Worm (Caenorhabditis elegans) whole organism, early embryonic: Measurements from ENCODE around the gene R09D1.12.
"Not testable (repeated sequence)": the region's sequence is repeated elsewhere in the genome, so short reads cannot be mapped to it uniquely, and the experiment has no call there.

Source experiments
- B0310.2 ChIP-seq: sonication (generic microtip); optimal IDR thresholded peaks from 2 replicates; lab custom pipeline; 2016; ENCODE audit warnings: mild to moderate bottlenecking, missing genetic modification characterization, missing compliant biosample characterization
- F13C5.2 ChIP-seq: sonication (generic microtip); optimal IDR thresholded peaks from 2 replicates; lab custom pipeline; 2017; ENCODE audit warnings: mild to moderate bottlenecking, missing genetic modification characterization, inconsistent platforms, missing compliant biosample characterization
- aly-1 ChIP-seq: sonication (generic microtip); optimal IDR thresholded peaks from 2 replicates; lab custom pipeline; 2016; ENCODE audit warnings: missing genetic modification characterization, missing compliant biosample characterization
- ama-1 ChIP-seq: fragments of 150-350 bp; optimal IDR thresholded peaks from 2 replicates; lab custom pipeline; 2014
- ceh-13 ChIP-seq: fragments of 200-800 bp; sonication (Bioruptor generic); optimal IDR thresholded peaks from 2 replicates; lab custom pipeline; 2018; ENCODE audit warnings: mild to moderate bottlenecking, missing genetic modification characterization, missing compliant biosample characterization
- ceh-36 ChIP-seq: sonication (generic microtip); optimal IDR thresholded peaks from 2 replicates; lab custom pipeline; 2016; ENCODE audit warnings: missing genetic modification characterization, inconsistent platforms, missing compliant biosample characterization
- ets-7 ChIP-seq: sonication (generic microtip); optimal IDR thresholded peaks from 2 replicates; lab custom pipeline; 2016; ENCODE audit warnings: missing genotype, missing genetic modification characterization, missing compliant biosample characterization
- flt-1 ChIP-seq: fragments of 200-800 bp; sonication (Bioruptor generic); IDR thresholded peaks from 2 replicates; pipeline ENCODE4 v1.3.6; 2022; ENCODE audit warnings: missing genetic modification characterization, missing compliant biosample characterization
- hmbx-1 ChIP-seq: sonication (generic microtip); optimal IDR thresholded peaks from 2 replicates; lab custom pipeline; 2016; ENCODE audit warnings: mild to moderate bottlenecking, missing genetic modification characterization, missing compliant biosample characterization
- hmg-4 ChIP-seq: fragments of 200-800 bp; sonication (Bioruptor generic); optimal IDR thresholded peaks from 2 replicates; lab custom pipeline; 2018; ENCODE audit warnings: mild to moderate bottlenecking, missing genetic modification characterization, missing compliant biosample characterization
- hnd-1 ChIP-seq: sonication (generic microtip); optimal IDR thresholded peaks from 2 replicates; lab custom pipeline; 2016; ENCODE audit warnings: missing genetic modification characterization, missing compliant biosample characterization
- pes-1 ChIP-seq: fragments of 200-800 bp; sonication (Bioruptor generic); IDR thresholded peaks from 2 replicates; pipeline ENCODE4 v1.3.6; 2022; ENCODE audit warnings: missing genetic modification reagents, missing genetic modification characterization, missing compliant biosample characterization
- scrt-1 ChIP-seq: fragments of 200-800 bp; sonication (Bioruptor generic); IDR thresholded peaks from 2 replicates; pipeline ENCODE4 v1.3.6; 2022; ENCODE audit warnings: missing genetic modification characterization, missing compliant biosample characterization
- sea-1 ChIP-seq: fragments of 200-800 bp; sonication (Bioruptor generic); conservative IDR thresholded peaks from 2 replicates; pipeline ENCODE4 v1.3.6; 2022; ENCODE audit warnings: missing genetic modification characterization, missing compliant biosample characterization
- tbx-11 ChIP-seq: fragments of 200-800 bp; sonication (Bioruptor generic); IDR thresholded peaks from 2 replicates; pipeline ENCODE4 v1.3.6; 2022; ENCODE audit warnings: missing genetic modification characterization, missing compliant biosample characterization
- tbx-37 ChIP-seq: fragments of 200-800 bp; sonication (Bioruptor generic); conservative IDR thresholded peaks from 2 replicates; pipeline ENCODE4 v1.3.6; 2022; ENCODE audit warnings: missing genetic modification reagents, missing genetic modification characterization, missing compliant biosample characterization
- tra-4 ChIP-seq: sonication (generic microtip); optimal IDR thresholded peaks from 2 replicates; lab custom pipeline; 2017; ENCODE audit warnings: missing genetic modification characterization, missing compliant biosample characterization

Gene R09D1.12

DNA sequence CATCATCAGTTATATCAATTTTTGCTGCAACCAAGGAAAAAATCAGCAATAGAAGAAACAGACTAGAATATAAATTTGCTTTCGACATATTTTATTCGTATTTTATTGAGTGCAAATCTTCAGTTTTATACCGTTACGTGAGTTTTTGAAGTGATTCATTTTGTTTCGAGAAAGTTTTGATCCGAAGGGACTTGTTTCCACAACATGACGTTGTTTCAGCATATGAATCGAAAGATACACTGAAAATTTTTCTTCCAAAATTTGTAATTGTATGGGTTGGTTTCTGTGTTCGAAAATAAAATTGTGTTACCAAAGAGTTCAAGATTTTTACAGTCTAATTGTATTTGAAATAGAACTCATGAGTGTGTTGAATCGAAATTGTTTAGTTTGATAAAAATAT is 27.9 kb upstream of the R09D1.12 start, which contains the start of gene T19H5.7:
T19H5.7 (minus strand) TSS at position 101 of the 400 bp plus-strand sequence.
- TF ChIP-seq aly-1 (tag; lab: Kevin White, UChicago) (no peak), tbx-37 (GFP tag; lab: Robert Waterston, UW) (no peak), sea-1 (GFP tag; lab: Robert Waterston, UW) (no peak), ets-7 (tag; lab: Kevin White, UChicago) (no peak), ama-1 (lab: Kevin White, UChicago) (no peak), pes-1 (GFP tag; lab: Robert Waterston, UW) (no peak), F13C5.2 (tag; lab: Kevin White, UChicago) (no peak), tra-4 (tag; lab: Kevin White, UChicago) (no peak), ceh-36 (no peak), hmbx-1 (no peak), hnd-1 (tag; lab: Kevin White, UChicago) (no peak), scrt-1 (GFP tag; lab: Robert Waterston, UW) (no peak), tbx-11 (no peak)

DNA sequence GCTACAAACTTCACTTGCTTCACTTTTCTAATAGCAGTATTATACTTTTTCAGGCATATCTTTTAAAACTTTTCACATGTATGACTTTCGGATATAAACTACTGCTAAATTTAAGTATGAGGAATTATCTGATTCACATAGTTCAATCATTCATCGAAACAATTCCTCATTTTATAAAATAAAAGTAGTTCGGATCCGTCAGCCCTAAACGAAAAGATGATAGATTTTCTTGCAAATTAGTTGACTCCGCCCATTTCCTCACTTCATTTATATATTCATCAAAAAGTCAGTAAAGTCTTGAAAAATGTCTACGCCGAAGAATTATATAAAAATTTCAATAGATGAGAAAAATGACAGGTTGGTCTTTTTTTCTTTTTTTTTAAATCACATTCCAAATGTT is 25.5 kb upstream of the R09D1.12 start, which contains the start of gene chil-27:
chil-27 (plus strand) TSS at position 301 of the 400 bp plus-strand sequence.
- TF ChIP-seq F13C5.2 (tag; lab: Kevin White, UChicago), result no peak
- no peak for TF ChIP-seq ceh-13 (GFP tag; lab: Kevin White, UChicago)
- TF ChIP-seq flt-1 (GFP tag; lab: Robert Waterston, UW), result no peak
- TF ChIP-seq ama-1 (lab: Kevin White, UChicago), result no peak
- no peak for TF ChIP-seq hmg-4
- no peak for TF ChIP-seq B0310.2 (tag; lab: Kevin White, UChicago)
- no peak for TF ChIP-seq scrt-1 (GFP tag; lab: Robert Waterston, UW)
- no peak for TF ChIP-seq tbx-11
- no peak for TF ChIP-seq tbx-37 (GFP tag; lab: Robert Waterston, UW)
- TF ChIP-seq aly-1 (tag; lab: Kevin White, UChicago), result no peak

DNA sequence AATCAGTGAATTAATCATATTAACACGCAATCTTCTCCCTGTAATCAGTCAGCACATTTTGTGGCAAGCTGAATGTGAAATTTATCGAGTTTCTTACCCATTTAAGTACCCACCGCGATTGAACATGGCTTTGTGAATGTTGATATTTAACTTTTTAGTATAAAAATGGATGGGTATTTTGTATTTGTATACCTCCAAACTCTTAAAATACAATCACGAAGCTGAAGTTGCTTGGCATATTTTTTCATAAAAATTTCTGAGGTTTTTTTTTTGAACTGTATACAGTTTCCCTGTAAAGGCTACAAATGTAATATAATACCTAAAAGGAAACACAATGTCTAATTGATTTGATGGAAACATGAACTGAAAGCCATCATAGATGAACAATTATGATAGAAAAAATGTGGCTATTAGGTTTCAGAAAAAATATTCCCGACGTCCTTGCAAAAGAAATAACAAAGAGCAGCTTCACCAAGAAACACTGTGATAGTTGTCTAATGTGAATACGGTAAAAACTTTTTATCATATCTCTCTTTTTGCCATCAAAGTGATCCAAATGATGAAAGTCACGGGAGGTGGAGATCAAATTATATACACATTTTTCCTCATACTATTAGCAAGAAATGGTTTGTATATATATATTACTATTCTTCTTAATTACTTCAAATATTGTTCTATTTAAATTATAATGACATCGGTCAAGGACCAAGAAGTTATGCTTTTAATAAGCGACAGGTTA is 22.5 kb upstream of the R09D1.12 start, which contains the start of the genes chil-25 and chil-26:
chil-25 (minus strand) TSS at position 101 of the 739 bp plus-strand sequence.
chil-26 (plus strand) TSS at position 689 of the 739 bp plus-strand sequence.
- TF ChIP-seq hmg-4 (no peak), tra-4 (tag; lab: Kevin White, UChicago) (no peak)

DNA sequence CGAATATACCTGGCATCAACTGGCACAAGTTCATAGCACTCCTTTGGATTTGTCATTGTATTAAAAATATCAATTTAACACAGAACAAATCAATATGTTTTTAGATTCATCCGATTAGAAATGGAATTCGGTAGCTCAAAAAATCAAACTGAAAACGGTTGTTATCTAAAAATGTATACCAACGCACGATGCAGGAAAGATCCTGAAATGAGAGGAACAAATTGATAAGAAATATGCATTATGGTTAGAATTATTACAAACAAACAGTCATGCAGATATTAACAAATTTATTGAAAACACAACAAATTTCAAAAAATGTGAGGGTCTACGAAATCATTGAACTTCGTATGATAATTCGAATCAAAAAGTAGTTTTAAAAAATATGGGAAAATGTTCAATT is 18.0 kb upstream of the R09D1.12 start, which contains the start of gene T19H5.6:
T19H5.6 (minus strand) TSS at position 195 of the 400 bp plus-strand sequence.
- TF ChIP-seq pes-1 (GFP tag; lab: Robert Waterston, UW) (no peak), ama-1 (lab: Kevin White, UChicago) (no peak), B0310.2 (tag; lab: Kevin White, UChicago) (no peak), F13C5.2 (tag; lab: Kevin White, UChicago) (no peak), flt-1 (GFP tag; lab: Robert Waterston, UW) (no peak), scrt-1 (GFP tag; lab: Robert Waterston, UW) (no peak), ets-7 (tag; lab: Kevin White, UChicago) (no peak)

DNA sequence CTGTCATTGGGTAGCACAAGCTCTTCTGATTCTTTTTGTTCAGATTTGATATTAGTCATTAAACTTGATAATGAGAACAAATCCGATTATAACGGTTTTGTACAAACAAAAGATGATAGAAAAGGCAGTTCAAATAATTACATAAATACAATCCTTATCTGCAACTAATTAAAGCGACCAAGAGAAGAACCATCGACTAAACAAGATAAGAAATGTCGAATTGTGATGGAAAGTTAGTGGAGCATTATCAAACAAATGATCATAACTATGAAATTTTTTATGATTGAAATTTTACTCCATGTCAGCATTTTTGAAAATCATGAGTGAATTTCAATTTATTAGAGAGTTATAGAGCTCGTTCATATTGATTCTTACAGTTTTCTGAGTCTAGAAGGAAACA is 16.3 kb upstream of the R09D1.12 start, which contains the start of gene chil-23:
chil-23 (minus strand) TSS at position 198 of the 400 bp plus-strand sequence.
- no peak for TF ChIP-seq sea-1 (GFP tag; lab: Robert Waterston, UW)
- TF ChIP-seq B0310.2 (tag; lab: Kevin White, UChicago), result no peak
- no peak for TF ChIP-seq hnd-1 (tag; lab: Kevin White, UChicago)

DNA sequence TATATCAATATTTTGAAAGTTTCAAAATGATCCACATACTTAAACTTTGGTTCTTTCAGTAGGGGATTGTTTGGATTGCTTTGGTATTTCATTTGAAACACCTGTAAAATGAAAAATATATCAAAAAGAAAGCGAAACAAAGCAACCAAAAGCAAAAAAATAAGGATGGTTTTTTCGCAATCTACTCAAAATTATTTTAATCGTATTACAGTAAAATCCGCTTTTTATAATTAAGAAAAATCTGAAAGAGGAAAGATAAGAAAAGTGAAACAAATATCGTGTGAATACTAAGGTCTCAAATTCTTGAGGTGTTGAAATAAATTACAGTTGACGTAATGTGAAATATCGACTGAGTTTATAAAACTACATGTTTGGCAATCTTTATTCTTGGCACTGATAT is 14.0 kb upstream of the R09D1.12 start, which contains the start of gene chil-22:
chil-22 (minus strand) TSS at position 101 of the 400 bp plus-strand sequence.
- TF ChIP-seq flt-1 (GFP tag; lab: Robert Waterston, UW), result no peak
- no peak for TF ChIP-seq tra-4 (tag; lab: Kevin White, UChicago)
- TF ChIP-seq ceh-13 (GFP tag; lab: Kevin White, UChicago), result no peak
- no peak for TF ChIP-seq aly-1 (tag; lab: Kevin White, UChicago)
- TF ChIP-seq B0310.2 (tag; lab: Kevin White, UChicago), result no peak
- no peak for TF ChIP-seq hmg-4
- no peak for TF ChIP-seq hmbx-1

DNA sequence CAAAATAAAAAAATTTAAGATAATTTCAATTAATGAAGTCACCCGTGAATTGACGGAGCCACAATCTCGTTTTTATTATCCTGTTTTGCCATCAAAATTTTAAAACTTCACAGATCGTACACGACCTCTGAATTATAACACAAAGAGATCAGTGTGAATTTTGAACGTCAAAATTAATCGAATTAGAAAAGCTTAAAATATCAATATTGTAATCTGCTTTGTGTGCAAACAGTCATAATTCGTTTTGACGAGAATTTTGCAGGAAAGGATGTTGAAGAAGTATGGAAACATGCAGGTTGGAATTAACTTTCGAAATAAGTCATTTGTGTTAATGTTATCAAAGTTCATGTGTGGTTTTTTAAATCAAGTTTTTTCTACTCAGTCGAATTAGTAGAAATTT is 9.8 kb upstream of the R09D1.12 start, which contains the start of gene chil-21:
chil-21 (minus strand) TSS at position 101 of the 400 bp plus-strand sequence.
- TF ChIP-seq ceh-13 (GFP tag; lab: Kevin White, UChicago); aly-1 (tag; lab: Kevin White, UChicago); ceh-36: not testable (repeated sequence)

DNA sequence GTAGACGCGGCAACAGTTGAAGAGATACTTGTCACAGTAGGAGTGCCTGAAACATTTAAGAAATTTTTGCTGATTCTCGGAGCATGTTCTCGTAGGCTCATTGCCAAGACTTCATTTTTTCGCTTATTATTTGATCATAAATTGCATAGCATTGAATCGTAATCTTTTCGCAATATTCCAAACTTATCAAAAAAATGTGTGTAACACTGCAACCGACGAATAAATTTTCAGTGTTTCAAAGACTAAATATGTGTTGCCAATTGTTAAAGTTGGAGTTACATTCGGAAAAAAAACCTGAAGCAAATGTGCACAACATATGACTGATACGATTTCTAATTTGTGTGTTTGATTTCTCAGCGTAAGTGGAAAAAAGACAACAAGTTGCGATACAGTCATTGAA is 7.4 kb upstream of the R09D1.12 start, which contains the start of gene R09D1.14:
R09D1.14 (minus strand) TSS at position 101 of the 400 bp plus-strand sequence.
- TF ChIP-seq pes-1 (GFP tag; lab: Robert Waterston, UW); ets-7 (tag; lab: Kevin White, UChicago); ceh-13 (GFP tag; lab: Kevin White, UChicago): not testable (repeated sequence)
